Worm (Caenorhabditis elegans): Measurements from ENCODE around the gene F14H8.2.
A peak's percentile ranks its signal among the peaks of the same experiment; 100 is the strongest.

The F14H8.2 gene

DNA sequence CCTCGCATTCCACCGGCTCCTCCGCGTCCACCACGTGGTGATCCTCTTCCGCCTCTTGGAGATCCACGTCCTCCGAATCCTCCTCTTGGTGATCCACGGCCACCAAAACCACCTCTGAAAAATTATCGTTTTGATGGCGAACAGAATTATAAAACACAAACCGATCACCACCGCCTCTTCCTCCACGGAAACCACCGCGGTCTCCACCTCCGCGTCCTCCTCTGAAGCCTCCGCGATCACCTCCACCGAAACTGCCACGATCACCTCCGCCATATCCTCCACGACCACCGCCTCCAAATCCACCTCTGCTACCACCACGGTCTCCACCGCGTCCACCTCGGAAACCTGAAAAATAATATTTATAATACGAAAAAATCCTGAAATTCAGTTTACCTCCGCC, 18.6 kb downstream of the F14H8.2 start:
- TF ChIP-seq drap-1 (GFP tag; optimal IDR thresholded peaks at IDR 0.05): peak; percentile 6
- no peak for TF ChIP-seq unc-62 (GFP tag; optimal IDR thresholded peaks at IDR 0.05)

DNA sequence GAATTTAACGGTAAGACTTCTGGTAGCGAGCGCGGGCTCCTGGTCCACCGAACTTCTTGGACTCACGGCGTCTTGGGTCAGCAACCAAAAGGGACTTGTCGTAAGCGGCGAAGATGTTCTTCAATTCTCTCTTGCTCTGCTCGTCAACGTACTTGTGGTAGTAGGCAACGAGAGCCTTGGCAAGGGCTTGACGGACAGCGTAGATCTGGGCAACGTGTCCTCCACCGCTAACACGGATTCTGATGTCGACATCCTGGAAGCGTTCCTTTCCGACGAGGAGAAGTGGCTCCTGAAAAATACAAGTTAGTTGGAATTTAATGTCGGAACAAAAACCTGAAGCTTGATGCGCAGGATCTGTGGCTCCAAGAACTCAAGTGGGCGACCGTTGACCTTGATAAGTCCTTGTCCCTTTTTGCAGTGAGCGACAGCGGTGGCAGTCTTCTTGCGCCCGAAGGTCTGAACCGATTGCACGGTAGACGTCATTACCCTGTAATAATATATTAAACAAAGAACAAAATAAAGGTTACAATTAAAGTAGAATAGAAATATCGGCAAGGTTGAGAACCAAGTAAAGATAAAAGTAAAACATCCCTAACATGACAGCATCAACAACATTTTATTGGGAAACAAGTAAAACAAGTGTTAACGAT, 19.9 kb downstream of the F14H8.2 start, which contains the start of gene rps-16:
Gene rps-16, minus strand, starts transcription at position 487 of the 650 bp plus-strand sequence.
- TF ChIP-seq tbx-8 (GFP tag; optimal IDR thresholded peaks at IDR 0.05) (no peak), ceh-39 (tag; optimal IDR thresholded peaks at IDR 0.05) (no peak), unc-39 (tag; optimal IDR thresholded peaks at IDR 0.05) (no peak)

DNA sequence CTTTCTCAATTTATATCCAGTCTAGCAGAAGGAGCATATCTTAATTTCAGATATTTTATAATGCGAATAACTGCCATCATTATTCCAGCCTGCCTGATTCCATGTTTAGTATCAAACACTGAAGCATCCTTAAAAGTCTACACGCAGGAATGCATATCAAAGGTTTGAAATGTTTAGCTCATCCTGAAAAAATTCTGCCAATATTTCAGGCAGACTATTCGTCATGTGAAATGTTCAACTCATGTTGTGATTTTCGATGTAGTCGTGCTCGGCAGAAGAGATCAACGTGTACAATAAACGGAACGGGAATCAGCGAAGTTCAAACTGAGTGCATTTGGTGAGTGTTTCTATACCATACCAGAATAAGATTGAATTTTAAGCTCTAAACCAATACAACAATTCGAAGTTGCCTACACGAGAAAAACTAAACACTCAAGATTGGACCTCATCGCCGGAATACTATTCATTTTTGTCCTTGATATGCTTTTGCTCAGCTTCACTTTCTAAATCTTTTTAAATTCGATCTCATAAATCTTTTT, 20.6 kb downstream of the F14H8.2 start, which contains the start of gene T01C3.11:
Gene T01C3.11, plus strand, starts transcription at position 51 of the 539 bp plus-strand sequence.
- TF ChIP-seq unc-39 (tag; optimal IDR thresholded peaks at IDR 0.05): no peak
- TF ChIP-seq unc-62 (GFP tag; optimal IDR thresholded peaks at IDR 0.05): no peak
- TF ChIP-seq M03D4.4 (tag; optimal IDR thresholded peaks at IDR 0.05): no peak

DNA sequence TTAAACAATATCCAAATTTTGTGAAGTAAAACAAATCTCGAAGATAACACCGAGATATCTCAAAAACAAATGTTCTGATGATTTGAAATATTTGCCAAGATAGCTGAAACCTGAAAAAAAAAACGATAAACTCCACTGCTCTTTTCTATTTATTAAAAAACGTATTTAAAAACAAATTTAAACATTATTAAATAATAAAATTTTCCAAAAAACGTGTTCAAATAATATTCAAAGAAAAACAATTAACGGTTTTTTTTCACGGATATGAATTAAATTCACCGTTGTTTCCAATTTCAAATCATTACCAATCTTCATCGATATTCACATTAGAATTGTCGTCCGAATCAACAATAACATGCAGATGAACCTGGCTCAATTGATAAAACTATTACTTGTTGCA, 23.9 kb downstream of the F14H8.2 start, which contains the start of gene irld-14:
Gene irld-14, plus strand, starts transcription at position 301 of the 400 bp plus-strand sequence.
- TF ChIP-seq pha-4 (tag; optimal IDR thresholded peaks at IDR 0.05) (no peak), nhr-237 (tag; optimal IDR thresholded peaks at IDR 0.05) (no peak), lin-13 (tag; optimal IDR thresholded peaks at IDR 0.05) (no peak), blmp-1 (tag; optimal IDR thresholded peaks at IDR 0.05) (no peak), ham-2 (GFP tag; optimal IDR thresholded peaks at IDR 0.05) (no peak), drap-1 (GFP tag; optimal IDR thresholded peaks at IDR 0.05) (no peak), cnd-1 (tag; optimal IDR thresholded peaks at IDR 0.05) (no peak), ceh-43 (GFP tag; optimal IDR thresholded peaks at IDR 0.05) (no peak), tbx-8 (GFP tag; optimal IDR thresholded peaks at IDR 0.05) (no peak), sptf-1 (tag; optimal IDR thresholded peaks at IDR 0.05) (no peak), ces-1 (GFP tag; optimal IDR thresholded peaks at IDR 0.05) (no peak)

DNA sequence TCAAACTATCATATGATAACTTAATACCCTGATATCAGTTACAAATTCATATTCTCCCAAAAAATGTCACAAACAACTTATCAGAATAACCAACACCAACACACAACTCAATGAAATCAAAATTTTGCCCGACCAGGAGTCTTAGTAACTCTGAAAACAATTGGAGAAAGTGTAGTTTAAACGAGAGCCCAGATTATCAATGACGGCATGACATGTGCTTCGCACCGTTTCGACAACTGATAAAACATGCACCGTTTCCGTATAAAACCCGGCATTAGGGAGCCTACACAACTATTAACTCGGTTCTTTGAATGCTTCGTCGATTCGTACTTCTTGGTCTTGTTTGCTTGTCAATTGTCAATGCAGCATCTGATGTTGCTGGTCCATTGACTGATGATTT, 26.5 kb downstream of the F14H8.2 start, which contains the start of gene fil-1:
Gene fil-1, plus strand, starts transcription at position 219 of the 400 bp plus-strand sequence.
- no peak for TF ChIP-seq ces-1 (GFP tag; optimal IDR thresholded peaks at IDR 0.05)
- no peak for TF ChIP-seq lsy-2 (tag; optimal IDR thresholded peaks at IDR 0.05)
- TF ChIP-seq mab-5 (tag; optimal IDR thresholded peaks at IDR 0.05): no peak
- TF ChIP-seq nhr-237 (tag; optimal IDR thresholded peaks at IDR 0.05): no peak
- TF ChIP-seq ceh-39 (tag; optimal IDR thresholded peaks at IDR 0.05): no peak
- TF ChIP-seq mls-2 (tag; optimal IDR thresholded peaks at IDR 0.05): no peak
- TF ChIP-seq mep-1 (tag; optimal IDR thresholded peaks at IDR 0.05): no peak
- TF ChIP-seq pha-4 (tag; optimal IDR thresholded peaks at IDR 0.05): no peak
- TF ChIP-seq ztf-11 (tag; optimal IDR thresholded peaks at IDR 0.05): no peak
- TF ChIP-seq ham-2 (GFP tag; optimal IDR thresholded peaks at IDR 0.05): no peak
- no peak for TF ChIP-seq unc-62 (GFP tag; optimal IDR thresholded peaks at IDR 0.05)

DNA sequence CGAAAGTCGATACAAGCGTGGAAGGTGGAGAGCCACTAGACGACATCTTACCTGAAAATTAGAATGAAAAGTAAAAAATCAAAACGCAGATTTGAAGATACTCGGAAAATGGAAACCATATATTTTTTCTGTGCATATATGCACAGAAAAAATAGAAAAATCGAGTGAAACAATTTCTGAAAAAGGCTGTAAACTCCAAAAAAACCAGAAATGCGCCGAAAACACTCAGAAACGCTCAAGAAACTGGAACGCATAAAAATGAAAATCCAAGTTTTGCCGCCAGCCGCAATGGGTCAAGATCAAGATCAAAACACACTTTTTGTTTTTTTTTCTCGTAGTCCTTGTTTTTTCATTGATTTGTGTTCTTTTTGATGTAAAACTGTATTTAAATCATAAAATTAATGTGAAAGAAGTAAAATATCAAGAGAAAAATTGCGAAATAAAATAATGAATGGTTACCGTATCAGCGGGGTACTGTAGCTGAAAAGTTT, 27.5 kb downstream of the F14H8.2 start, which contains the start of gene T01C3.3:
Gene T01C3.3, minus strand, starts transcription at position 51 of the 491 bp plus-strand sequence.
- TF ChIP-seq flh-1 (GFP tag; optimal IDR thresholded peaks at IDR 0.05) (no peak), mls-2 (tag; optimal IDR thresholded peaks at IDR 0.05) (no peak), nhr-28 (tag; optimal IDR thresholded peaks at IDR 0.05) (no peak), sem-2 (GFP tag; optimal IDR thresholded peaks at IDR 0.05) (no peak), ceh-83 (GFP tag; optimal IDR thresholded peaks at IDR 0.05) (no peak), hlh-1 (tag; optimal IDR thresholded peaks at IDR 0.05) (no peak), lin-13 (tag; optimal IDR thresholded peaks at IDR 0.05) (no peak), pha-4 (tag; optimal IDR thresholded peaks at IDR 0.05) (no peak), lsy-2 (tag; optimal IDR thresholded peaks at IDR 0.05) (no peak), unc-39 (tag; optimal IDR thresholded peaks at IDR 0.05) (no peak), drap-1 (GFP tag; optimal IDR thresholded peaks at IDR 0.05) (no peak)

DNA sequence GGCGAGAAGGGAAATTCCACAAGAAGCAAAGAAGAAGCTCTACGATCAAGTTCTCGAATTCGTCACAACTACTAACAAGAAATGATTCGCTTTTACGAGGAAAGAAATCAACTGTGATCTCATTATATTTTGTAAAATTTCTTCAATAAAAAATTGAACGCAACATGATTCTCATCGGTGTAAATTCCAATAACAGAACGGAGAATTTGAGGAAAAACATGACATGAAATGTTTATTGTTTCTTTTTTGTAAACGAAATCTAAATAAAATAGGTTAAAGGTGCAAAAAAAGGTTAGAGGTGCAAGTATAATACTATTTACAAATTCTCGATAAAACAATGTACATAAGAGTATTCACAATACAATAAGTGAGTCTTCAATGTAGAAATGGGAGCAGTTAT, 28.6 kb downstream of the F14H8.2 start:
- TF ChIP-seq ces-1 (GFP tag; optimal IDR thresholded peaks at IDR 0.05): no peak
- no peak for TF ChIP-seq tbx-8 (GFP tag; optimal IDR thresholded peaks at IDR 0.05)
- TF ChIP-seq sptf-1 (tag; optimal IDR thresholded peaks at IDR 0.05): no peak
- no peak for TF ChIP-seq lin-13 (tag; optimal IDR thresholded peaks at IDR 0.05)
- no peak for TF ChIP-seq ceh-43 (GFP tag; optimal IDR thresholded peaks at IDR 0.05)
- TF ChIP-seq drap-1 (GFP tag; optimal IDR thresholded peaks at IDR 0.05): no peak
- no peak for TF ChIP-seq M03D4.4 (tag; optimal IDR thresholded peaks at IDR 0.05)
- TF ChIP-seq nhr-237 (tag; optimal IDR thresholded peaks at IDR 0.05): no peak
- no peak for TF ChIP-seq ham-2 (GFP tag; optimal IDR thresholded peaks at IDR 0.05)
- TF ChIP-seq sem-2 (GFP tag; optimal IDR thresholded peaks at IDR 0.05): no peak
- TF ChIP-seq ceh-39 (tag; optimal IDR thresholded peaks at IDR 0.05): no peak
- no peak for TF ChIP-seq ztf-11 (tag; optimal IDR thresholded peaks at IDR 0.05)
- TF ChIP-seq mls-2 (tag; optimal IDR thresholded peaks at IDR 0.05): no peak
- no peak for TF ChIP-seq unc-39 (tag; optimal IDR thresholded peaks at IDR 0.05)
- no peak for TF ChIP-seq mep-1 (tag; optimal IDR thresholded peaks at IDR 0.05)
